Worm (Caenorhabditis elegans): ENCODE data around the gene str-185.

str-185 gene

ce11 chrIV:4429901-4430300 lies at the start of gene str-185, which contains the start of gene R08C7.5:
str-185 (minus strand) TSS chrIV:4430001.
R08C7.5 (plus strand) TSS chrIV:4430229.
- no peak for TF ChIP-seq aptf-3 (GFP tag; IDR thresholded peaks at IDR 0.05)
- no peak for TF ChIP-seq lag-1 (GFP tag; IDR thresholded peaks at IDR 0.05)
- no peak for TF ChIP-seq nfya-1 (tag; optimal IDR thresholded peaks at IDR 0.05; ENCODE audit: borderline replicate concordance, insufficient read depth)

ce11 chrIV:4478612-4479011 lies 48.8 kb upstream of the str-185 start:
- TF ChIP-seq hsf-1 (GFP tag; IDR thresholded peaks at IDR 0.05) = no peak
- no peak for TF ChIP-seq F23B12.7 (tag; optimal IDR thresholded peaks at IDR 0.05; ENCODE audit: insufficient read depth)
- TF ChIP-seq F22D6.2 (tag; optimal IDR thresholded peaks at IDR 0.05) = peak; percentile 7
- no peak for TF ChIP-seq tbp1 (GFP tag; optimal IDR thresholded peaks at IDR 0.05)
- TF ChIP-seq F37B4.10 (GFP tag; IDR thresholded peaks at IDR 0.05) = no peak
- no peak for TF ChIP-seq Y95B8A.8 (GFP tag; IDR thresholded peaks at IDR 0.05)
- TF ChIP-seq attf-3 (GFP tag; conservative IDR thresholded peaks at IDR 0.05) = no peak
- no peak for TF ChIP-seq K11D2.4 (GFP tag; IDR thresholded peaks at IDR 0.05)
- TF ChIP-seq nhr-90 (tag; optimal IDR thresholded peaks at IDR 0.05) = no peak
- peak; percentile 6 for TF ChIP-seq nhr-80 (tag; optimal IDR thresholded peaks at IDR 0.05)
- TF ChIP-seq bed-2 (GFP tag; IDR thresholded peaks at IDR 0.05) = no peak
- no peak for TF ChIP-seq B0336.3 (GFP tag; IDR thresholded peaks at IDR 0.05)
- no peak for TF ChIP-seq ceh-58 (GFP tag; IDR thresholded peaks at IDR 0.05)

ce11 chrIV:4477009-4477471 lies 47.2 kb upstream of the str-185 start, which contains the start of gene M01H9.3:
M01H9.3 (minus strand) TSS chrIV:4477059.
- TF ChIP-seq ztf-22 (GFP tag; optimal IDR thresholded peaks at IDR 0.05) (no peak), tbp1 (GFP tag; optimal IDR thresholded peaks at IDR 0.05) (peak; percentile 15), repo-1 (tag; optimal IDR thresholded peaks at IDR 0.05) (no peak), Y53F4B.3 (GFP tag; IDR thresholded peaks at IDR 0.05) (no peak), mxl-1 (tag; optimal IDR thresholded peaks at IDR 0.05) (no peak), F52B5.7 (tag; optimal IDR thresholded peaks at IDR 0.05) (no peak), bed-1 (GFP tag; IDR thresholded peaks at IDR 0.05) (no peak), pha-4 (tag; optimal IDR thresholded peaks at IDR 0.05) (no peak), B0336.3 (GFP tag; IDR thresholded peaks at IDR 0.05) (peak; percentile 15; the same call in 1 of the 2 replicates), lir-1 (GFP tag; conservative IDR thresholded peaks at IDR 0.05) (no peak), lag-1 (GFP tag; IDR thresholded peaks at IDR 0.05) (no peak), hmg-1.2 (GFP tag; IDR thresholded peaks at IDR 0.05) (peak; percentile 32; the same call in 1 of the 2 replicates), lsy-27 (tag; optimal IDR thresholded peaks at IDR 0.05; ENCODE audit: borderline replicate concordance, insufficient read depth) (no peak), ama-1 (optimal IDR thresholded peaks at IDR 0.05) (peak; percentile 70), ama-1 (GFP tag; optimal IDR thresholded peaks at IDR 0.05) (peak in 1 of 2 experiments; percentile 6), lin-40 (tag; optimal IDR thresholded peaks at IDR 0.05) (peak; percentile 46), madf-10 (tag; optimal IDR thresholded peaks at IDR 0.05) (peak; percentile 22), F37B4.10 (GFP tag; IDR thresholded peaks at IDR 0.05) (no peak), efl-1 (GFP tag; optimal IDR thresholded peaks at IDR 0.05) (no peak), tbx-9 (tag; optimal IDR thresholded peaks at IDR 0.05; ENCODE audit: borderline replicate concordance) (no peak), snpc-4 (GFP tag; optimal IDR thresholded peaks at IDR 0.05) (no peak), snpc-4 (tag; optimal IDR thresholded peaks at IDR 0.05) (no peak), K12H6.12 (tag; optimal IDR thresholded peaks at IDR 0.05) (no peak), nhr-120 (GFP tag; IDR thresholded peaks at IDR 0.05) (no peak), B0019.2 (GFP tag; conservative IDR thresholded peaks at IDR 0.05) (no peak), zfh-2 (GFP tag; conservative IDR thresholded peaks at IDR 0.05) (no peak), aptf-2 (GFP tag; conservative IDR thresholded peaks at IDR 0.05) (no peak), sea-2 (GFP tag; IDR thresholded peaks at IDR 0.05) (no peak), C17E4.6 (GFP tag; IDR thresholded peaks at IDR 0.05) (no peak), somi-1 (GFP tag; optimal IDR thresholded peaks at IDR 0.05) (peak; percentile 55), egl-18 (GFP tag; IDR thresholded peaks at IDR 0.05) (no peak), lin-35 (GFP tag; optimal IDR thresholded peaks at IDR 0.05) (no peak), ccch-3 (GFP tag; optimal IDR thresholded peaks at IDR 0.05) (no peak), cebp-1 (GFP tag; IDR thresholded peaks at IDR 0.05) (no peak), cebp-1 (tag; optimal IDR thresholded peaks at IDR 0.05) (peak; percentile 72)
